Worm (Caenorhabditis elegans) whole organism, L4/young adult: Measurements from ENCODE around the gene cka-1.

Source experiments
- W03F9.2 ChIP-seq: fragments of 150-350 bp; optimal IDR thresholded peaks from 2 replicates; lab custom pipeline; 2014; ENCODE audit warnings: missing biosample characterization, missing genetic modification characterization
- dao-5 ChIP-seq: sonication (generic microtip); optimal IDR thresholded peaks from 2 replicates; lab custom pipeline; 2016; ENCODE audit warnings: missing genotype, missing genetic modification characterization, moderate library complexity, missing compliant biosample characterization
- him-1 ChIP-seq: sonication (generic microtip); optimal IDR thresholded peaks from 2 replicates; lab custom pipeline; 2016; ENCODE audit warnings: missing genotype, missing genetic modification reagents, missing genetic modification characterization, missing compliant biosample characterization

ce11 chrIV:9756647-9757424 is 19.4 kb upstream of the cka-1 start:
- TF ChIP-seq him-1 (tag; lab: Kevin White, UChicago) (no peak), dao-5 (tag; lab: Kevin White, UChicago) (no peak), W03F9.2 (tag; lab: Kevin White, UChicago) (peak; percentile 41)
